Worm (Caenorhabditis elegans) whole organism, L1 larva: ENCODE results near the gene C45B2.3.
A peak's percentile ranks its signal among the peaks of the same experiment; 100 is the strongest.

Experiments used
- C34B4.2 ChIP-seq: sonication (generic microtip); optimal IDR thresholded peaks from 2 replicates; lab custom pipeline; 2017; ENCODE audit warnings: mild to moderate bottlenecking, missing genetic modification characterization, missing compliant biosample characterization
- F16B12.6 ChIP-seq: fragments of 150-350 bp; optimal IDR thresholded peaks from 2 replicates; lab custom pipeline; 2014; ENCODE audit warnings: missing biosample characterization, missing genetic modification characterization
- aha-1 ChIP-seq: fragments of 150-350 bp; optimal IDR thresholded peaks from 2 replicates; lab custom pipeline; 2014; ENCODE audit warnings: missing biosample characterization, missing genetic modification characterization
- aly-2 ChIP-seq: fragments of 150-350 bp; optimal IDR thresholded peaks from 2 replicates; lab custom pipeline; 2014; ENCODE audit warnings: missing biosample characterization, missing genetic modification characterization
- ama-1 ChIP-seq: fragments of 150-350 bp; optimal IDR thresholded peaks from 2 replicates; lab custom pipeline; 2014
- ceh-63 ChIP-seq: fragments of 200-800 bp; sonication (Bioruptor generic); optimal IDR thresholded peaks from 2 replicates; lab custom pipeline; 2018; ENCODE audit warnings: mild to moderate bottlenecking, missing genetic modification characterization, missing compliant biosample characterization
- ceh-8 ChIP-seq: fragments of 200-800 bp; sonication (Bioruptor generic); optimal IDR thresholded peaks from 2 replicates; lab custom pipeline; 2018; ENCODE audit warnings: mild to moderate bottlenecking, missing genetic modification characterization, moderate library complexity, missing compliant biosample characterization
- ces-1 ChIP-seq: fragments of 150-350 bp; optimal IDR thresholded peaks from 2 replicates; lab custom pipeline; 2014; ENCODE audit warnings: missing biosample characterization, missing genetic modification reagents, missing genetic modification characterization
- dpl-1 ChIP-seq, 3 experiments: fragments of 150-350 bp in 2 of 3; sonication (generic microtip) in 1 of 3; optimal IDR thresholded peaks; 2 replicates each; lab custom pipeline; 2014 to 2017; ENCODE audit warnings: missing biosample characterization in 3 of 3, missing genetic modification characterization in 3 of 3, missing genetic modification reagents in 3 of 3
- dsc-1 ChIP-seq: sonication (generic microtip); optimal IDR thresholded peaks from 2 replicates; lab custom pipeline; 2016; ENCODE audit warnings: mild to moderate bottlenecking, missing genetic modification characterization, missing compliant biosample characterization
- efl-1 ChIP-seq, 4 experiments: fragments of 150-350 bp; optimal IDR thresholded peaks in 3 of 4; peaks in 1 of 4; 1 replicate in 1 of 4; 2 replicates in 3 of 4; lab custom pipeline; 2014; ENCODE audit warnings: missing biosample characterization in 2 of 4, missing genetic modification characterization in 2 of 4, missing genetic modification reagents in 2 of 4
- egl-27 ChIP-seq, 2 experiments: fragments of 150-350 bp in 1 of 2; sonication (generic microtip); optimal IDR thresholded peaks; 3 replicates each; lab custom pipeline; 2017 to 2018; ENCODE audit warnings: missing biosample characterization in 2 of 2, missing genetic modification characterization in 2 of 2, missing genetic modification reagents in 2 of 2
- ets-5 ChIP-seq: fragments of 200-800 bp; sonication (Bioruptor generic); IDR thresholded peaks from 2 replicates; pipeline ENCODE4 v1.3.6; 2022; ENCODE audit warnings: missing genetic modification characterization, missing compliant biosample characterization
- fkh-10 ChIP-seq: sonication (generic microtip); optimal IDR thresholded peaks from 2 replicates; lab custom pipeline; 2017; ENCODE audit warnings: missing biosample characterization, missing genetic modification reagents, missing genetic modification characterization
- fos-1 ChIP-seq: fragments of 150-350 bp; optimal IDR thresholded peaks from 2 replicates; lab custom pipeline; 2014; ENCODE audit warnings: missing biosample characterization, missing genetic modification characterization
- grh-1 ChIP-seq: fragments of 200-800 bp; sonication (Bioruptor generic); IDR thresholded peaks from 2 replicates; pipeline ENCODE4 v1.3.6; 2022; ENCODE audit warnings: missing genetic modification reagents, missing genetic modification characterization, missing compliant biosample characterization
- hlh-17 ChIP-seq: fragments of 200-800 bp; sonication (Bioruptor generic); optimal IDR thresholded peaks from 2 replicates; lab custom pipeline; 2018; ENCODE audit warnings: missing genetic modification characterization, mild to moderate bottlenecking, missing compliant biosample characterization, moderate library complexity, borderline replicate concordance
- hpl-2 ChIP-seq: fragments of 150-350 bp; optimal IDR thresholded peaks from 2 replicates; lab custom pipeline; 2014; ENCODE audit warnings: missing biosample characterization, missing genetic modification reagents, missing genetic modification characterization
- irx-1 ChIP-seq: sonication (generic microtip); optimal IDR thresholded peaks from 2 replicates; lab custom pipeline; 2016; ENCODE audit warnings: missing genetic modification characterization, missing compliant biosample characterization
- jun-1 ChIP-seq: fragments of 150-350 bp; optimal IDR thresholded peaks from 2 replicates; lab custom pipeline; 2014; ENCODE audit warnings: missing biosample characterization, missing genetic modification reagents, missing genetic modification characterization
- lin-35 ChIP-seq, 2 experiments: fragments of 150-350 bp; optimal IDR thresholded peaks; 2 replicates each; lab custom pipeline; 2014; ENCODE audit warnings: missing biosample characterization in 2 of 2, missing genetic modification characterization in 2 of 2, missing genetic modification reagents in 2 of 2
- lir-3 ChIP-seq: sonication (generic microtip); optimal IDR thresholded peaks from 2 replicates; lab custom pipeline; 2016; ENCODE audit warnings: mild to moderate bottlenecking, missing genetic modification characterization, moderate library complexity, missing compliant biosample characterization; ENCODE audit not compliant: poor library complexity
- mab-9 ChIP-seq: fragments of 200-800 bp; sonication (Bioruptor generic); IDR thresholded peaks from 2 replicates; pipeline ENCODE4 v1.3.6; 2022; ENCODE audit warnings: missing genetic modification reagents, missing genetic modification characterization, missing compliant biosample characterization
- mdl-1 ChIP-seq, 2 experiments: fragments of 150-350 bp; optimal IDR thresholded peaks; 2 replicates each; lab custom pipeline; 2014 to 2017; ENCODE audit warnings: missing biosample characterization in 2 of 2, missing genetic modification characterization in 2 of 2, inconsistent platforms in 1 of 2
- mep-1 ChIP-seq: fragments of 150-350 bp; optimal IDR thresholded peaks from 2 replicates; lab custom pipeline; 2014; ENCODE audit warnings: missing biosample characterization, missing genetic modification characterization
- nhr-12 ChIP-seq: sonication (generic microtip); optimal IDR thresholded peaks from 2 replicates; lab custom pipeline; 2017; ENCODE audit warnings: missing biosample characterization, missing genetic modification characterization
- nhr-20 ChIP-seq: sonication (generic microtip); optimal IDR thresholded peaks from 2 replicates; lab custom pipeline; 2016; ENCODE audit warnings: mild to moderate bottlenecking, missing genetic modification characterization, missing compliant biosample characterization
- nhr-237 ChIP-seq: fragments of 150-350 bp; optimal IDR thresholded peaks from 2 replicates; lab custom pipeline; 2014; ENCODE audit warnings: missing biosample characterization, missing genetic modification characterization
- nhr-28 ChIP-seq: fragments of 150-350 bp; optimal IDR thresholded peaks from 2 replicates; lab custom pipeline; 2014; ENCODE audit warnings: missing biosample characterization, missing genetic modification characterization
- nhr-85 ChIP-seq: sonication (generic microtip); peaks from one replicate; lab custom pipeline; 2016; ENCODE audit warnings: missing genetic modification characterization, inconsistent platforms, missing compliant biosample characterization
- nhr-90 ChIP-seq: sonication (generic microtip); optimal IDR thresholded peaks from 2 replicates; lab custom pipeline; 2016; ENCODE audit warnings: mild to moderate bottlenecking, missing genetic modification characterization, missing compliant biosample characterization; ENCODE audit not compliant: poor library complexity
- pqm-1 ChIP-seq: sonication (generic microtip); optimal IDR thresholded peaks from 3 replicates; lab custom pipeline; 2017; ENCODE audit warnings: missing biosample characterization, missing genetic modification characterization
- rnt-1 ChIP-seq: sonication (generic microtip); optimal IDR thresholded peaks from 2 replicates; lab custom pipeline; 2016; ENCODE audit warnings: mild to moderate bottlenecking, missing genetic modification characterization, moderate library complexity, missing compliant biosample characterization
- skn-1 ChIP-seq: fragments of 150-350 bp; optimal IDR thresholded peaks from 2 replicates; lab custom pipeline; 2014; ENCODE audit warnings: missing biosample characterization, missing genetic modification characterization
- snpc-4 ChIP-seq: fragments of 150-350 bp; optimal IDR thresholded peaks from 2 replicates; lab custom pipeline; 2014; ENCODE audit warnings: missing biosample characterization, missing genetic modification characterization
- snu-23 ChIP-seq: sonication (generic microtip); optimal IDR thresholded peaks from 2 replicates; lab custom pipeline; 2016; ENCODE audit warnings: missing genetic modification characterization, missing compliant biosample characterization
- sox-4 ChIP-seq: sonication (generic microtip); optimal IDR thresholded peaks from 2 replicates; lab custom pipeline; 2016; ENCODE audit warnings: missing genetic modification characterization, missing compliant biosample characterization
- sup-37 ChIP-seq: fragments of 200-800 bp; sonication (Bioruptor generic); optimal IDR thresholded peaks from 2 replicates; lab custom pipeline; 2018; ENCODE audit warnings: mild to moderate bottlenecking, missing genetic modification characterization, missing compliant biosample characterization
- swsn-7 ChIP-seq: sonication (generic microtip); optimal IDR thresholded peaks from 2 replicates; lab custom pipeline; 2016; ENCODE audit warnings: missing genetic modification characterization, missing compliant biosample characterization
- tbx-2 ChIP-seq: sonication (generic microtip); optimal IDR thresholded peaks from 2 replicates; lab custom pipeline; 2016; ENCODE audit warnings: missing genetic modification characterization, missing compliant biosample characterization
- unc-130 ChIP-seq: fragments of 150-350 bp; optimal IDR thresholded peaks from 2 replicates; lab custom pipeline; 2017; ENCODE audit warnings: missing biosample characterization, missing genetic modification characterization, inconsistent platforms
- unc-86 ChIP-seq: sonication (generic microtip); optimal IDR thresholded peaks from 2 replicates; lab custom pipeline; 2016; ENCODE audit warnings: missing genetic modification characterization, missing compliant biosample characterization
- zip-4 ChIP-seq: fragments of 200-800 bp; sonication (Bioruptor generic); optimal IDR thresholded peaks from 2 replicates; lab custom pipeline; 2018; ENCODE audit warnings: mild to moderate bottlenecking, missing genetic modification characterization, moderate library complexity, missing compliant biosample characterization

The C45B2.3 gene

ce11 chrX:6041995-6042481, 40.7 kb upstream of the C45B2.3 start (continued):
- peak; percentile 94 for TF ChIP-seq nhr-85 (tag; lab: Kevin White, UChicago)
- no peak for TF ChIP-seq sox-4 (tag; lab: Kevin White, UChicago)
- TF ChIP-seq zip-4, result no peak
- no peak for TF ChIP-seq snpc-4 (tag; lab: Kevin White, UChicago)
- TF ChIP-seq aha-1, result no peak
- no peak for TF ChIP-seq F16B12.6
- no peak for TF ChIP-seq sup-37 (GFP tag; lab: Kevin White, UChicago)
- TF ChIP-seq pqm-1 (tag; lab: Kevin White, UChicago), result no peak
- TF ChIP-seq grh-1, result peak; percentile 53; the same call in 1 of the 2 replicates
- peak; percentile 86 for TF ChIP-seq mep-1 (tag; lab: Kevin White, UChicago)
- TF ChIP-seq nhr-20 (tag; lab: Kevin White, UChicago), result peak; percentile 94
- TF ChIP-seq tbx-2 (tag; lab: Kevin White, UChicago), result peak; percentile 82
- peak; percentile 35 for TF ChIP-seq fos-1 (tag; lab: Kevin White, UChicago)
- peak; percentile 76 for TF ChIP-seq jun-1 (tag; lab: Kevin White, UChicago)
- no peak for TF ChIP-seq hlh-17 (GFP tag; lab: Kevin White, UChicago)
- peak in 1 of 3 experiments; percentile 43 for TF ChIP-seq dpl-1 (GFP tag; optimal IDR thresholded peaks at IDR 0.05; lab: Kevin White, UChicago)
- TF ChIP-seq fkh-10 (GFP tag; lab: Kevin White, UChicago), result no peak
- no peak for TF ChIP-seq ets-5 (GFP tag; lab: Robert Waterston, UW)
- TF ChIP-seq rnt-1 (tag; lab: Kevin White, UChicago), result peak; percentile 75
- TF ChIP-seq egl-27 (tag; optimal IDR thresholded peaks at IDR 0.05; lab: Kevin White, UChicago), result peak; percentile 9 to 16
- TF ChIP-seq lin-35 (GFP tag; optimal IDR thresholded peaks at IDR 0.05; lab: Kevin White, UChicago), result peak; percentile 34 to 76
- no peak for TF ChIP-seq mab-9
- peak; percentile 82 for TF ChIP-seq nhr-90 (tag; lab: Kevin White, UChicago)
- TF ChIP-seq snu-23 (GFP tag; lab: Kevin White, UChicago), result peak; percentile 95
- no peak for TF ChIP-seq unc-86 (tag; lab: Kevin White, UChicago)
- TF ChIP-seq C34B4.2, result no peak
- no peak for TF ChIP-seq nhr-28 (tag; lab: Kevin White, UChicago)
- TF ChIP-seq efl-1 (optimal IDR thresholded peaks at IDR 0.05; lab: Kevin White, UChicago), result peak; percentile 13 to 37
- TF ChIP-seq efl-1 (GFP tag; optimal IDR thresholded peaks at IDR 0.05 in 1 of 2; lab: Kevin White, UChicago), result peak; percentile 24 to 94
- TF ChIP-seq irx-1 (tag; lab: Kevin White, UChicago), result peak; percentile 25
- no peak for TF ChIP-seq dsc-1 (tag; lab: Kevin White, UChicago)
- no peak for TF ChIP-seq ama-1
- no peak for TF ChIP-seq ces-1
- TF ChIP-seq hpl-2 (GFP tag; lab: Kevin White, UChicago), result no peak
- TF ChIP-seq mdl-1 (tag; optimal IDR thresholded peaks at IDR 0.05; lab: Kevin White, UChicago), result peak in 1 of 2 experiments; percentile 80
- TF ChIP-seq unc-130 (tag; lab: Kevin White, UChicago), result peak; percentile 85
- TF ChIP-seq aly-2, result no peak
- TF ChIP-seq swsn-7 (tag; lab: Kevin White, UChicago), result peak; percentile 69
- no peak for TF ChIP-seq ceh-8 (GFP tag; lab: Kevin White, UChicago)
- peak; percentile 41 for TF ChIP-seq skn-1 (tag; lab: Kevin White, UChicago)
- TF ChIP-seq lir-3 (tag; lab: Kevin White, UChicago), result peak; percentile 9
- TF ChIP-seq nhr-12, result no peak
- TF ChIP-seq ceh-63 (GFP tag; lab: Kevin White, UChicago), result no peak
- TF ChIP-seq nhr-237 (tag; lab: Kevin White, UChicago), result peak; percentile 20
